Fruit fly (Drosophila melanogaster): ENCODE data around the gene Tmtc4.

- TF ChIP-seq Myc (optimal IDR thresholded peaks at IDR 0.05) (no peak), psq (optimal IDR thresholded peaks at IDR 0.05) (no peak), ttk (optimal IDR thresholded peaks at IDR 0.05) (no peak), insv (optimal IDR thresholded peaks at IDR 0.05) (no peak), h (optimal IDR thresholded peaks at IDR 0.05) (no peak), Sin3A (optimal IDR thresholded peaks at IDR 0.05) (no peak)
Observed at dm6 chr3R:15342432-15342925, 8.5 kb upstream of the Tmtc4 start.

Data from Kc167 (cell line).